Fruit fly (Drosophila melanogaster) whole organism, embryonic: ENCODE results near the gene CG10970.

Experiments
- Atf3 ChIP-seq: fragments of 200-800 bp; sonication (Bioruptor generic); optimal IDR thresholded peaks from 3 replicates; lab custom pipeline; 2016; ENCODE audit warnings: missing biosample characterization, missing genetic modification characterization
- CG1024 ChIP-seq: fragments of 200-800 bp; sonication (Bioruptor generic); IDR thresholded peaks from 2 replicates; pipeline ENCODE4 v1.3.6; 2022; ENCODE audit warnings: missing biosample characterization, missing genetic modification characterization
- CG10321 ChIP-seq: fragments of 200-800 bp; sonication (Bioruptor generic); IDR thresholded peaks from 2 replicates; pipeline ENCODE4 v1.3.6; 2022; ENCODE audit warnings: missing biosample characterization, missing genetic modification characterization
- CG10431 ChIP-seq: fragments of 200-800 bp; sonication (Bioruptor generic); optimal IDR thresholded peaks from 3 replicates; lab custom pipeline; 2018; ENCODE audit warnings: missing biosample characterization, mild to moderate bottlenecking, missing genetic modification characterization
- CG12071 ChIP-seq: fragments of 200-800 bp; sonication (Bioruptor generic); optimal IDR thresholded peaks from 3 replicates; lab custom pipeline; 2018; ENCODE audit warnings: missing biosample characterization, mild to moderate bottlenecking, missing genetic modification characterization
- CG12219 ChIP-seq: fragments of 200-800 bp; sonication (Bioruptor generic); optimal IDR thresholded peaks from 3 replicates; lab custom pipeline; 2018; ENCODE audit warnings: missing biosample characterization, mild to moderate bottlenecking, missing genetic modification characterization
- CG12299 ChIP-seq: fragments of 200-800 bp; sonication (Bioruptor generic); optimal IDR thresholded peaks from 2 replicates; lab custom pipeline; 2018; ENCODE audit warnings: missing biosample characterization, mild to moderate bottlenecking, missing genetic modification characterization
- CG12659 ChIP-seq: fragments of 200-800 bp; sonication (Bioruptor generic); optimal IDR thresholded peaks from 3 replicates; lab custom pipeline; 2017; ENCODE audit warnings: mild to moderate bottlenecking, missing biosample characterization, missing genetic modification reagents, missing genetic modification characterization
- CG12942 ChIP-seq: fragments of 200-800 bp; sonication (Bioruptor generic); optimal IDR thresholded peaks from 3 replicates; lab custom pipeline; 2016; ENCODE audit warnings: missing biosample characterization, missing genetic modification characterization
- CG15073 ChIP-seq: fragments of 200-800 bp; sonication (Bioruptor generic); optimal IDR thresholded peaks from 2 replicates; lab custom pipeline; 2016; ENCODE audit warnings: missing biosample characterization, missing genetic modification characterization
- CG1529 ChIP-seq: fragments of 200-800 bp; sonication (Bioruptor generic); optimal IDR thresholded peaks from 3 replicates; lab custom pipeline; 2018; ENCODE audit warnings: missing biosample characterization, missing genetic modification characterization
- CG15696 ChIP-seq: fragments of 200-800 bp; sonication (Bioruptor generic); optimal IDR thresholded peaks from 2 replicates; lab custom pipeline; 2019; ENCODE audit warnings: missing biosample characterization, mild to moderate bottlenecking, missing genetic modification characterization, moderate library complexity
- CG43689 ChIP-seq: fragments of 200-800 bp; sonication (Bioruptor generic); IDR thresholded peaks from 2 replicates; pipeline ENCODE4 v1.3.6; 2022; ENCODE audit warnings: missing biosample characterization, missing genetic modification characterization
- CG6765 ChIP-seq: fragments of 200-800 bp; sonication (Bioruptor generic); optimal IDR thresholded peaks from 3 replicates; lab custom pipeline; 2017; ENCODE audit warnings: missing biosample characterization, mild to moderate bottlenecking, missing genetic modification characterization
- CG6791 ChIP-seq: fragments of 200-800 bp; sonication (Bioruptor generic); IDR thresholded peaks from 3 replicates; pipeline ENCODE4 v1.3.6; 2022; ENCODE audit warnings: missing biosample characterization, missing genetic modification characterization; ENCODE audit not compliant: partially characterized antibody
- CG7271 ChIP-seq: fragments of 200-800 bp; sonication (Bioruptor generic); optimal IDR thresholded peaks from 2 replicates; lab custom pipeline; 2018; ENCODE audit warnings: missing biosample characterization, mild to moderate bottlenecking, missing genetic modification characterization, moderate library complexity
- CG7839 ChIP-seq: fragments of 200-800 bp; sonication (Bioruptor generic); optimal IDR thresholded peaks from 3 replicates; lab custom pipeline; 2018; ENCODE audit warnings: missing biosample characterization, mild to moderate bottlenecking, missing genetic modification characterization, moderate library complexity
- CG8290 ChIP-seq, 3 experiments: fragments of 200-800 bp; sonication (Bioruptor generic); optimal IDR thresholded peaks; 2 replicates each; lab custom pipeline; 2016 to 2019; ENCODE audit warnings: missing biosample characterization in 3 of 3, missing genetic modification characterization in 3 of 3, mild to moderate bottlenecking in 2 of 3, moderate library complexity in 1 of 3
- CG9215 ChIP-seq: fragments of 200-800 bp; sonication (Bioruptor generic); IDR thresholded peaks from 2 replicates; pipeline ENCODE4 v1.3.6; 2022; ENCODE audit warnings: missing biosample characterization, missing genetic modification characterization
- CG9876 ChIP-seq: fragments of 200-800 bp; sonication (Bioruptor generic); optimal IDR thresholded peaks from 2 replicates; lab custom pipeline; 2016; ENCODE audit warnings: missing biosample characterization, missing genetic modification characterization
- Drgx ChIP-seq: fragments of 200-800 bp; sonication (Bioruptor generic); IDR thresholded peaks from 2 replicates; pipeline ENCODE4 v1.3.6; 2022; ENCODE audit warnings: missing biosample characterization, missing genetic modification characterization
- Eip74EF ChIP-seq, 2 experiments: fragments of 200-800 bp in 1 of 2; fragments of >200 bp in 1 of 2; sonication (Bioruptor generic) in 1 of 2; optimal IDR thresholded peaks; 2 replicates each; lab custom pipeline; 2017 to 2019; ENCODE audit warnings: missing biosample characterization in 2 of 2, missing genetic modification characterization in 2 of 2, mild to moderate bottlenecking in 1 of 2, moderate library complexity in 1 of 2
- Ets65A ChIP-seq: fragments of 200-800 bp; sonication (Bioruptor generic); peaks from one replicate; lab custom pipeline; 2016; ENCODE audit warnings: missing biosample characterization, missing genetic modification characterization
- H15 ChIP-seq: fragments of 200-800 bp; sonication (Bioruptor generic); IDR thresholded peaks from 3 replicates; pipeline ENCODE4 v1.3.6; 2022; ENCODE audit warnings: missing biosample characterization, missing genetic modification characterization
- HLH54F ChIP-seq: fragments of 200-800 bp; sonication (Bioruptor generic); optimal IDR thresholded peaks from 3 replicates; lab custom pipeline; 2016; ENCODE audit warnings: missing biosample characterization, missing genetic modification characterization
- Jarid2 ChIP-seq: fragments of 200-800 bp; sonication (Bioruptor generic); optimal IDR thresholded peaks from 3 replicates; lab custom pipeline; 2017; ENCODE audit warnings: mild to moderate bottlenecking, missing biosample characterization, missing genetic modification reagents, missing genetic modification characterization
- Nf-YB ChIP-seq: fragments of 200-800 bp; sonication (Bioruptor generic); optimal IDR thresholded peaks from 3 replicates; lab custom pipeline; 2019; ENCODE audit warnings: missing biosample characterization, mild to moderate bottlenecking, missing genetic modification characterization, moderate library complexity
- Oli ChIP-seq: fragments of 200-800 bp; sonication (Bioruptor generic); optimal IDR thresholded peaks from 2 replicates; lab custom pipeline; 2018; ENCODE audit warnings: missing biosample characterization, mild to moderate bottlenecking, missing genetic modification characterization, moderate library complexity
- Opbp ChIP-seq: fragments of 200-800 bp; sonication (Bioruptor generic); IDR thresholded peaks from 3 replicates; pipeline ENCODE4 v1.3.6; 2022; ENCODE audit warnings: missing biosample characterization, missing genetic modification characterization; ENCODE audit not compliant: partially characterized antibody
- Optix ChIP-seq: fragments of 200-800 bp; sonication (Bioruptor generic); IDR thresholded peaks from 3 replicates; pipeline ENCODE4 v1.3.6; 2022; ENCODE audit warnings: missing biosample characterization, missing genetic modification characterization
- Sin3A ChIP-seq: fragments of >200 bp; optimal IDR thresholded peaks from 2 replicates; lab custom pipeline; 2018
- Sox100B ChIP-seq: fragments of 200-800 bp; sonication (Bioruptor generic); optimal IDR thresholded peaks from 3 replicates; lab custom pipeline; 2018; ENCODE audit warnings: missing biosample characterization, mild to moderate bottlenecking, missing genetic modification characterization
- Ssrp ChIP-seq: fragments of 200-800 bp; sonication (Bioruptor generic); optimal IDR thresholded peaks from 2 replicates; lab custom pipeline; 2018; ENCODE audit warnings: missing biosample characterization, mild to moderate bottlenecking, missing genetic modification characterization, moderate library complexity
- ash1 ChIP-seq: fragments of 200-800 bp; sonication (Bioruptor generic); optimal IDR thresholded peaks from 2 replicates; lab custom pipeline; 2018; ENCODE audit warnings: missing biosample characterization, mild to moderate bottlenecking, missing genetic modification characterization
- bbx ChIP-seq: fragments of 200-800 bp; sonication (Bioruptor generic); IDR thresholded peaks from 2 replicates; pipeline ENCODE4 v1.3.6; 2022; ENCODE audit warnings: missing biosample characterization, missing genetic modification characterization; ENCODE audit not compliant: partially characterized antibody
- cad ChIP-seq: fragments of >200 bp; optimal IDR thresholded peaks from 2 replicates; lab custom pipeline; 2017; ENCODE audit warnings: missing biosample characterization, missing genetic modification characterization
- cas ChIP-seq: fragments of 200-800 bp; sonication (Bioruptor generic); IDR thresholded peaks from 2 replicates; pipeline ENCODE4 v1.3.6; 2022; ENCODE audit warnings: missing biosample characterization, missing genetic modification characterization
- crol ChIP-seq: fragments of 200-800 bp; sonication (Bioruptor generic); IDR thresholded peaks from 2 replicates; pipeline ENCODE4 v1.3.6; 2022; ENCODE audit warnings: missing biosample characterization, missing genetic modification characterization
- dmrt99B ChIP-seq: fragments of 200-800 bp; sonication (Bioruptor generic); optimal IDR thresholded peaks from 2 replicates; lab custom pipeline; 2018; ENCODE audit warnings: missing biosample characterization, mild to moderate bottlenecking, missing genetic modification characterization, moderate library complexity
- fru ChIP-seq: fragments of >200 bp; optimal IDR thresholded peaks from 2 replicates; lab custom pipeline; 2017
- gcm2 ChIP-seq: fragments of 200-800 bp; sonication (Bioruptor generic); optimal IDR thresholded peaks from 2 replicates; lab custom pipeline; 2016; ENCODE audit warnings: missing biosample characterization, missing genetic modification characterization
- hkb ChIP-seq, 2 experiments: fragments of 200-800 bp in 1 of 2; fragments of >200 bp in 1 of 2; sonication (Bioruptor generic) in 1 of 2; IDR thresholded peaks in 1 of 2; optimal IDR thresholded peaks in 1 of 2; 2 replicates each; pipeline versions ENCODE4 v1.3.6 to Lab custom; 2017 to 2022; ENCODE audit warnings: missing biosample characterization in 1 of 2, missing genetic modification characterization in 1 of 2
- jing ChIP-seq: fragments of 200-800 bp; sonication (Bioruptor generic); optimal IDR thresholded peaks from 2 replicates; lab custom pipeline; 2018; ENCODE audit warnings: missing biosample characterization, mild to moderate bottlenecking, missing genetic modification characterization
- lbe ChIP-seq: fragments of 200-800 bp; sonication (Bioruptor generic); optimal IDR thresholded peaks from 2 replicates; lab custom pipeline; 2016; ENCODE audit warnings: missing biosample characterization, mild to moderate bottlenecking, missing genetic modification characterization
- mld ChIP-seq: fragments of 200-800 bp; sonication (Bioruptor generic); IDR thresholded peaks from 3 replicates; pipeline ENCODE4 v1.3.6; 2022; ENCODE audit warnings: missing biosample characterization, missing genetic modification characterization; ENCODE audit not compliant: partially characterized antibody
- otp ChIP-seq: fragments of 200-800 bp; sonication (Bioruptor generic); IDR thresholded peaks from 3 replicates; pipeline ENCODE4, ENCODE4 v1.3.6; 2022; ENCODE audit warnings: missing biosample characterization, missing genetic modification characterization
- peb ChIP-seq: fragments of 200-800 bp; sonication (Bioruptor generic); IDR thresholded peaks from 2 replicates; pipeline ENCODE4 v1.3.6; 2022; ENCODE audit warnings: missing biosample characterization, missing genetic modification characterization
- row ChIP-seq: fragments of 200-800 bp; sonication (Bioruptor generic); IDR thresholded peaks from 3 replicates; pipeline ENCODE4 v1.3.6; 2022; ENCODE audit warnings: missing biosample characterization, missing genetic modification characterization
- salm ChIP-seq: fragments of 200-800 bp; sonication (Bioruptor generic); optimal IDR thresholded peaks from 2 replicates; lab custom pipeline; 2018; ENCODE audit warnings: missing biosample characterization, mild to moderate bottlenecking, missing genetic modification characterization
- zen2 ChIP-seq: fragments of 200-800 bp; sonication (Bioruptor generic); IDR thresholded peaks from 3 replicates; pipeline ENCODE4 v1.3.6; 2022; ENCODE audit warnings: missing biosample characterization, missing genetic modification characterization; ENCODE audit not compliant: partially characterized antibody

CG10970 gene

DNA sequence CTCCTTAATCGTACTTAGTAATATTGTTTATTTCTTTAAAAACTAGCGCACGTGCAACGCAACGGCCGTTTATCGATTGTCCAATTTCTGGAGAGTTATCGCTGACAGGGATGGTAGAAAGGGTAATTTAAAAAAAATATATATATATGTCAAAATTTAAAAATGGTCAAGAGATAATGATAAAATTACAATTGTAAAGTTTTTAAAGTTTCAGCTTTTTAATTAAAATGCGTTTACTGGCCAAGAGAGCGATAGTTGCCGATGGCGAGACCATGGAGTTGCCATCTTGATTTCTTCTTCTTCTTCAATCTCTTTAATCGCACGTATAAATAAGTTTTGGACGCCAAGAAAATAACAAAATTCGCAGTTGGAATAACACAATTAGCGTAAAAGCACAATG is 9.8 kb upstream of the CG10970 start, which contains the start of the genes CG7246 and HP1b (continued):
- TF ChIP-seq cas (GFP tag; lab: Robert Waterston, UW), result 0 out of 2 replicates have a peak, but pooled peaks have one; percentile 28
- peak; percentile 3 for TF ChIP-seq CG12219
- TF ChIP-seq dmrt99B (tag; lab: Kevin White, UChicago), result peak; percentile 48
- TF ChIP-seq gcm2 (GFP tag; lab: Kevin White, UChicago), result no peak
- peak; percentile 69 for TF ChIP-seq CG12659 (GFP tag; lab: Kevin White, UChicago)
- TF ChIP-seq crol, result no peak
- TF ChIP-seq row (GFP tag; lab: Robert Waterston, UW), result peak; percentile 86
- TF ChIP-seq fru (lab: Kevin White, UChicago), result no peak
- peak; percentile 0 for TF ChIP-seq Atf3 (GFP tag; lab: Kevin White, UChicago)
- no peak for TF ChIP-seq CG9876 (GFP tag; lab: Kevin White, UChicago)
- TF ChIP-seq CG10321, result no peak
- TF ChIP-seq Optix, result peak; percentile 79
- TF ChIP-seq CG1529 (GFP tag; lab: Kevin White, UChicago), result peak; percentile 37
- peak; percentile 35; the same call in 1 of the 2 replicates for TF ChIP-seq CG1024 (GFP tag; lab: Robert Waterston, UW)
- TF ChIP-seq CG15073, result no peak
- TF ChIP-seq hkb (optimal IDR thresholded peaks at IDR 0.05; lab: Kevin White, UChicago), result no peak
- TF ChIP-seq hkb (GFP tag; IDR thresholded peaks at IDR 0.05; lab: Robert Waterston, UW), result peak; percentile 70
- peak; percentile 70 for TF ChIP-seq lbe
- peak; percentile 44 for TF ChIP-seq HLH54F (GFP tag; lab: Kevin White, UChicago)
- peak; percentile 53 for TF ChIP-seq Ssrp (tag; lab: Kevin White, UChicago)
- no peak for TF ChIP-seq mld (GFP tag; lab: Robert Waterston, UW)
- TF ChIP-seq CG6765 (GFP tag; lab: Kevin White, UChicago), result peak; percentile 30
- TF ChIP-seq jing (GFP tag; lab: Kevin White, UChicago), result no peak
- TF ChIP-seq CG7839 (tag; lab: Kevin White, UChicago), result peak; percentile 69
- TF ChIP-seq CG43689, result no peak
- no peak for TF ChIP-seq salm (tag; lab: Kevin White, UChicago)
- no peak for TF ChIP-seq Sin3A (lab: Kevin White, UChicago)
- peak; percentile 60 for TF ChIP-seq peb (GFP tag; lab: Robert Waterston, UW)
- TF ChIP-seq Sox100B (GFP tag; lab: Kevin White, UChicago), result peak; percentile 44
- TF ChIP-seq zen2 (GFP tag; lab: Robert Waterston, UW), result peak; percentile 54; the same call in 1 of the 3 replicates
- TF ChIP-seq Opbp (GFP tag; lab: Robert Waterston, UW), result peak; percentile 54; the same call in 2 of the 3 replicates
- TF ChIP-seq cad (GFP tag; lab: Kevin White, UChicago), result no peak
- peak; percentile 22 for TF ChIP-seq CG7271 (tag; lab: Kevin White, UChicago)
- no peak for TF ChIP-seq Eip74EF (GFP tag; optimal IDR thresholded peaks at IDR 0.05; lab: Kevin White, UChicago)
- TF ChIP-seq H15, result peak; percentile 66; the same call in 1 of the 3 replicates
- no peak for TF ChIP-seq CG12071
- TF ChIP-seq CG6791 (GFP tag; lab: Robert Waterston, UW), result peak; percentile 58; the same call in 1 of the 3 replicates
- peak; percentile 31 for TF ChIP-seq Oli (tag; lab: Kevin White, UChicago)
- peak; percentile 58 for TF ChIP-seq CG15696 (tag; lab: Kevin White, UChicago)
- peak; percentile 92 for TF ChIP-seq Ets65A (GFP tag; lab: Kevin White, UChicago)
- peak; percentile 64 for TF ChIP-seq Drgx
- peak; percentile 56 for TF ChIP-seq CG12942 (GFP tag; lab: Kevin White, UChicago)
- TF ChIP-seq Nf-YB, result no peak
- TF ChIP-seq CG9215 (GFP tag; lab: Robert Waterston, UW), result peak; percentile 71
- TF ChIP-seq CG12299 (tag; lab: Kevin White, UChicago), result peak; percentile 56
- TF ChIP-seq Jarid2 (GFP tag; lab: Kevin White, UChicago), result no peak
- peak; percentile 65 for TF ChIP-seq bbx (GFP tag; lab: Robert Waterston, UW)
- peak; percentile 4 for TF ChIP-seq CG10431
- peak; percentile 56 for TF ChIP-seq CG8290 (GFP tag; optimal IDR thresholded peaks at IDR 0.05; lab: Kevin White, UChicago)
- TF ChIP-seq CG8290 (tag; optimal IDR thresholded peaks at IDR 0.05; lab: Kevin White, UChicago), result no peak
- peak; percentile 41; the same call in 1 of the 3 replicates for TF ChIP-seq otp (GFP tag; lab: Robert Waterston, UW)
- no peak for TF ChIP-seq ash1
